Worm (Caenorhabditis elegans) whole organism, L2 larva: ENCODE results near the gene bpl-1.

Experiments used
- R02D3.7 ChIP-seq: fragments of 150-350 bp; optimal IDR thresholded peaks from 2 replicates; lab custom pipeline; 2014; ENCODE audit warnings: missing biosample characterization, missing genetic modification characterization
- alr-1 ChIP-seq: fragments of 150-350 bp; optimal IDR thresholded peaks from 2 replicates; lab custom pipeline; 2014; ENCODE audit warnings: missing biosample characterization, missing genetic modification characterization
- ceh-82 ChIP-seq: fragments of 150-350 bp; optimal IDR thresholded peaks from 2 replicates; lab custom pipeline; 2014; ENCODE audit warnings: missing biosample characterization, missing genetic modification characterization
- nhr-11 ChIP-seq: fragments of 150-350 bp; optimal IDR thresholded peaks from 2 replicates; lab custom pipeline; 2014; ENCODE audit warnings: missing biosample characterization, missing genetic modification characterization
- nhr-237 ChIP-seq: fragments of 150-350 bp; optimal IDR thresholded peaks from 2 replicates; lab custom pipeline; 2014; ENCODE audit warnings: missing biosample characterization, missing genetic modification characterization
- nhr-25 ChIP-seq: fragments of 150-350 bp; sonication (generic microtip); optimal IDR thresholded peaks from 3 replicates; lab custom pipeline; 2014; ENCODE audit warnings: missing biosample characterization, missing genetic modification characterization
- peb-1 ChIP-seq: fragments of 150-350 bp; optimal IDR thresholded peaks from 2 replicates; lab custom pipeline; 2014; ENCODE audit warnings: missing biosample characterization, missing genetic modification characterization
- unc-62 ChIP-seq: fragments of 150-350 bp; optimal IDR thresholded peaks from 2 replicates; lab custom pipeline; 2014; ENCODE audit warnings: missing biosample characterization, missing genetic modification reagents, missing genetic modification characterization
- zag-1 ChIP-seq: fragments of 150-350 bp; optimal IDR thresholded peaks from 2 replicates; lab custom pipeline; 2014; ENCODE audit warnings: missing biosample characterization, missing genetic modification characterization
- ztf-1 ChIP-seq: fragments of 200-800 bp; sonication (Bioruptor generic); conservative IDR thresholded peaks from 2 replicates; pipeline ENCODE4 v1.3.6; 2022; ENCODE audit warnings: missing genetic modification characterization, missing compliant biosample characterization
- ztf-11 ChIP-seq: sonication (generic microtip); optimal IDR thresholded peaks from 2 replicates; lab custom pipeline; 2017; ENCODE audit warnings: missing biosample characterization, missing genetic modification characterization

DNA sequence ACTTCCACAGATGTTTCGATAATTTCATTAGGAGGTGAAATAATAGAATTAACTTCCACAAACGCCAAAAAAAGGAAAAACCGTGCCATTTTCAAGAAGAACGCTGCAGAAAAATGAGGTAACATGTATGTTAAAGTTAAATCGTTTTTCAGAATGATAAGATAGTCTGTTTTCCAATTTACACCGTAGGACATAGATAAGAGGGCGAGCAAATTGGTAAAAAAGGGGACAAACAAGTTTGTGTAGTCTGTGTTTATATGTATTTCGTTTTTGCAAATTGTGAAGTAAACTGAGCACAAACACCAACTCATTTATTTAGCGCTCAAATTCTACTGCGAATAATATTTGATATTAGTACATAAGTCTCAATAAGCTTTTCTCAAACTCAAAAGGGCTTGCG, 14.1 kb upstream of the bpl-1 start, which contains the start of gene F13H8.11:
- TF ChIP-seq alr-1 (tag; lab: Kevin White, UChicago) (no peak), unc-62 (GFP tag; lab: Kevin White, UChicago) (no peak), nhr-25 (tag; lab: Kevin White, UChicago) (no peak), zag-1 (tag; lab: Kevin White, UChicago) (no peak), nhr-11 (no peak), ztf-1 (no peak), ceh-82 (no peak), peb-1 (no peak), nhr-237 (tag; lab: Kevin White, UChicago) (no peak), R02D3.7 (tag; lab: Kevin White, UChicago) (no peak), ztf-11 (tag; lab: Kevin White, UChicago) (no peak)
